Fruit fly (Drosophila melanogaster) whole organism, embryonic: Measurements from ENCODE around the gene CG12206.

ENCODE experiments used
- Aef1 ChIP-seq: fragments of 200-800 bp; sonication (Bioruptor generic); IDR thresholded peaks from 3 replicates; pipeline ENCODE4 v1.3.6; 2022; ENCODE audit warnings: missing biosample characterization, missing genetic modification characterization
- Awh ChIP-seq: fragments of 200-800 bp; sonication (Bioruptor generic); IDR thresholded peaks from 2 replicates; pipeline ENCODE4, ENCODE4 v1.3.6; 2022; ENCODE audit warnings: missing biosample characterization, missing genetic modification characterization
- CG10147 ChIP-seq: fragments of 200-800 bp; sonication (Bioruptor generic); optimal IDR thresholded peaks from 2 replicates; lab custom pipeline; 2019; ENCODE audit warnings: missing biosample characterization, mild to moderate bottlenecking, missing genetic modification characterization, moderate library complexity
- CG1024 ChIP-seq: fragments of 200-800 bp; sonication (Bioruptor generic); IDR thresholded peaks from 2 replicates; pipeline ENCODE4 v1.3.6; 2022; ENCODE audit warnings: missing biosample characterization, missing genetic modification characterization
- CG10462 ChIP-seq: fragments of 200-800 bp; sonication (Bioruptor generic); optimal IDR thresholded peaks from 2 replicates; lab custom pipeline; 2016; ENCODE audit warnings: missing biosample characterization, missing genetic modification characterization
- CG12104 ChIP-seq: fragments of 200-800 bp; sonication (Bioruptor generic); optimal IDR thresholded peaks from 3 replicates; lab custom pipeline; 2016; ENCODE audit warnings: missing biosample characterization, missing genetic modification characterization
- CG12236 ChIP-seq: fragments of 200-800 bp; sonication (Bioruptor generic); optimal IDR thresholded peaks from 2 replicates; lab custom pipeline; 2016; ENCODE audit warnings: missing biosample characterization, missing genetic modification characterization
- CG16815 ChIP-seq: fragments of 200-800 bp; sonication (Bioruptor generic); optimal IDR thresholded peaks from 3 replicates; lab custom pipeline; 2017; ENCODE audit warnings: missing biosample characterization, mild to moderate bottlenecking, missing genetic modification characterization
- CG17328 ChIP-seq: fragments of 200-800 bp; sonication (Bioruptor generic); IDR thresholded peaks from 2 replicates; pipeline ENCODE4 v1.3.6; 2022; ENCODE audit warnings: missing biosample characterization, missing genetic modification characterization
- CG17359 ChIP-seq: fragments of 200-800 bp; sonication (Bioruptor generic); optimal IDR thresholded peaks from 3 replicates; lab custom pipeline; 2018; ENCODE audit warnings: missing biosample characterization, mild to moderate bottlenecking, missing genetic modification characterization, moderate library complexity
- CG17385 ChIP-seq: fragments of 200-800 bp; sonication (Bioruptor generic); optimal IDR thresholded peaks from 3 replicates; lab custom pipeline; 2018; ENCODE audit warnings: missing biosample characterization, mild to moderate bottlenecking, missing genetic modification characterization
- CG1792 ChIP-seq: fragments of 200-800 bp; sonication (Bioruptor generic); optimal IDR thresholded peaks from 2 replicates; lab custom pipeline; 2016; ENCODE audit warnings: missing biosample characterization, missing genetic modification characterization
- CG2116 ChIP-seq: fragments of 200-800 bp; sonication (Bioruptor generic); optimal IDR thresholded peaks from 3 replicates; lab custom pipeline; 2018; ENCODE audit warnings: missing biosample characterization, mild to moderate bottlenecking, missing genetic modification characterization
- CG30403 ChIP-seq: fragments of 200-800 bp; sonication (Bioruptor generic); optimal IDR thresholded peaks from 3 replicates; lab custom pipeline; 2016; ENCODE audit warnings: missing biosample characterization, missing genetic modification characterization
- CG31365 ChIP-seq: fragments of 200-800 bp; sonication (Bioruptor generic); optimal IDR thresholded peaks from 2 replicates; lab custom pipeline; 2018; ENCODE audit warnings: missing biosample characterization, mild to moderate bottlenecking, missing genetic modification characterization
- CG3838 ChIP-seq: fragments of 200-800 bp; sonication (Bioruptor generic); optimal IDR thresholded peaks from 3 replicates; lab custom pipeline; 2016; ENCODE audit warnings: missing biosample characterization, missing genetic modification characterization
- CG4730 ChIP-seq: fragments of 200-800 bp; sonication (Bioruptor generic); IDR thresholded peaks from 2 replicates; pipeline ENCODE4 v1.3.6; 2022; ENCODE audit warnings: missing biosample characterization, missing genetic modification characterization
- CG4820 ChIP-seq: fragments of 200-800 bp; sonication (Bioruptor generic); optimal IDR thresholded peaks from 3 replicates; lab custom pipeline; 2016; ENCODE audit warnings: missing biosample characterization, missing genetic modification characterization
- CG7372 ChIP-seq: fragments of 200-800 bp; sonication (Bioruptor generic); IDR thresholded peaks from 2 replicates; pipeline ENCODE4 v1.3.6; 2022; ENCODE audit warnings: missing biosample characterization, missing genetic modification characterization
- CG8281 ChIP-seq: fragments of 200-800 bp; sonication (Bioruptor generic); optimal IDR thresholded peaks from 2 replicates; lab custom pipeline; 2018; ENCODE audit warnings: missing biosample characterization, mild to moderate bottlenecking, missing genetic modification characterization, moderate library complexity
- CG8924 ChIP-seq: fragments of 200-800 bp; optimal IDR thresholded peaks from 3 replicates; lab custom pipeline; 2019; ENCODE audit warnings: missing biosample characterization, mild to moderate bottlenecking, missing genetic modification characterization, moderate library complexity
- CHES-1-like ChIP-seq: fragments of 200-800 bp; sonication (Bioruptor generic); optimal IDR thresholded peaks from 2 replicates; lab custom pipeline; 2016; ENCODE audit warnings: missing biosample characterization, missing genetic modification characterization
- CkIIα-i1 ChIP-seq: fragments of 200-800 bp; sonication (Bioruptor generic); IDR thresholded peaks from 2 replicates; pipeline ENCODE4 v1.3.6; 2022; ENCODE audit warnings: missing biosample characterization, missing genetic modification characterization
- Deaf1 ChIP-seq: fragments of 200-800 bp; optimal IDR thresholded peaks from 3 replicates; lab custom pipeline; 2019; ENCODE audit warnings: missing biosample characterization, mild to moderate bottlenecking, missing genetic modification characterization, moderate library complexity
- Dip3 ChIP-seq: fragments of 200-800 bp; sonication (Bioruptor generic); optimal IDR thresholded peaks from 3 replicates; lab custom pipeline; 2016; ENCODE audit warnings: missing biosample characterization, missing genetic modification characterization
- H2.0 ChIP-seq: fragments of 200-800 bp; sonication (Bioruptor generic); IDR thresholded peaks from 2 replicates; pipeline ENCODE4 v1.3.6; 2022; ENCODE audit warnings: missing biosample characterization, missing genetic modification characterization
- HLH4C ChIP-seq: fragments of 200-800 bp; sonication (Bioruptor generic); IDR thresholded peaks from 3 replicates; pipeline ENCODE4 v1.3.6; 2022; ENCODE audit warnings: missing biosample characterization, missing genetic modification characterization; ENCODE audit not compliant: partially characterized antibody
- Hand ChIP-seq: fragments of 200-800 bp; sonication (Bioruptor generic); optimal IDR thresholded peaks from 2 replicates; lab custom pipeline; 2017; ENCODE audit warnings: mild to moderate bottlenecking, missing biosample characterization, missing genetic modification reagents, missing genetic modification characterization
- Hmx ChIP-seq: fragments of 200-800 bp; sonication (Bioruptor generic); optimal IDR thresholded peaks from 2 replicates; lab custom pipeline; 2016; ENCODE audit warnings: missing biosample characterization, missing genetic modification characterization
- Lhr ChIP-seq: fragments of 200-800 bp; sonication (Bioruptor generic); optimal IDR thresholded peaks from 3 replicates; lab custom pipeline; 2017; ENCODE audit warnings: mild to moderate bottlenecking, missing biosample characterization, missing genetic modification reagents, missing genetic modification characterization
- Oaz ChIP-seq: fragments of 200-800 bp; sonication (Bioruptor generic); IDR thresholded peaks from 2 replicates; pipeline ENCODE4 v1.3.6; 2022; ENCODE audit warnings: missing biosample characterization, missing genetic modification characterization
- Rfx ChIP-seq: fragments of 200-800 bp; sonication (Bioruptor generic); IDR thresholded peaks from 2 replicates; pipeline ENCODE4 v1.3.6; 2022; ENCODE audit warnings: missing biosample characterization, missing genetic modification characterization
- amos ChIP-seq: fragments of 200-800 bp; sonication (Bioruptor generic); IDR thresholded peaks from 2 replicates; pipeline ENCODE4 v1.3.6; 2022; ENCODE audit warnings: missing biosample characterization, missing genetic modification characterization; ENCODE audit not compliant: partially characterized antibody
- ara ChIP-seq: fragments of 200-800 bp; sonication (Bioruptor generic); IDR thresholded peaks from 2 replicates; pipeline ENCODE4 v1.3.6; 2022; ENCODE audit warnings: missing biosample characterization, missing genetic modification characterization
- bigmax ChIP-seq: fragments of 200-800 bp; sonication (Bioruptor generic); optimal IDR thresholded peaks from 2 replicates; lab custom pipeline; 2018; ENCODE audit warnings: missing biosample characterization, mild to moderate bottlenecking, missing genetic modification characterization
- bsh ChIP-seq, 2 experiments: fragments of 200-800 bp; sonication (Bioruptor generic); optimal IDR thresholded peaks; 2 replicates each; lab custom pipeline; 2017 to 2018; ENCODE audit warnings: mild to moderate bottlenecking in 2 of 2, missing biosample characterization in 2 of 2, missing genetic modification characterization in 2 of 2, moderate library complexity in 1 of 2
- cad ChIP-seq: fragments of >200 bp; optimal IDR thresholded peaks from 2 replicates; lab custom pipeline; 2017; ENCODE audit warnings: missing biosample characterization, missing genetic modification characterization
- emc ChIP-seq: fragments of 200-800 bp; sonication (Bioruptor generic); optimal IDR thresholded peaks from 2 replicates; lab custom pipeline; 2016; ENCODE audit warnings: missing biosample characterization, missing genetic modification characterization
- en ChIP-seq: fragments of 200-800 bp; sonication (Bioruptor generic); optimal IDR thresholded peaks from 2 replicates; lab custom pipeline; 2016; ENCODE audit warnings: missing biosample characterization, missing genetic modification characterization
- eyg ChIP-seq: fragments of 200-800 bp; sonication (Bioruptor generic); optimal IDR thresholded peaks from 3 replicates; lab custom pipeline; 2016; ENCODE audit warnings: missing biosample characterization, missing genetic modification characterization
- fd3F ChIP-seq: fragments of 200-800 bp; sonication (Bioruptor generic); optimal IDR thresholded peaks from 2 replicates; lab custom pipeline; 2018; ENCODE audit warnings: missing biosample characterization, mild to moderate bottlenecking, missing genetic modification characterization, moderate library complexity
- gsb-n ChIP-seq: fragments of 200-800 bp; sonication (Bioruptor generic); optimal IDR thresholded peaks from 3 replicates; lab custom pipeline; 2018; ENCODE audit warnings: missing biosample characterization, mild to moderate bottlenecking, missing genetic modification characterization
- kay ChIP-seq: fragments of 200-800 bp; sonication (Bioruptor generic); optimal IDR thresholded peaks from 2 replicates; lab custom pipeline; 2016; ENCODE audit warnings: missing biosample characterization, missing genetic modification characterization
- knrl ChIP-seq: fragments of 200-800 bp; sonication (Bioruptor generic); IDR thresholded peaks from 3 replicates; pipeline ENCODE4 v1.3.6; 2022; ENCODE audit warnings: missing biosample characterization, missing genetic modification characterization; ENCODE audit not compliant: partially characterized antibody
- psq ChIP-seq: fragments of 200-800 bp; sonication (Bioruptor generic); optimal IDR thresholded peaks from 2 replicates; lab custom pipeline; 2017; ENCODE audit warnings: missing biosample characterization, missing genetic modification characterization
- pum ChIP-seq: fragments of 200-800 bp; sonication (Bioruptor generic); optimal IDR thresholded peaks from 2 replicates; lab custom pipeline; 2016; ENCODE audit warnings: missing biosample characterization, missing genetic modification characterization
- sd ChIP-seq: fragments of 200-800 bp; sonication (Bioruptor generic); optimal IDR thresholded peaks from 3 replicates; lab custom pipeline; 2018; ENCODE audit warnings: missing biosample characterization, mild to moderate bottlenecking, missing genetic modification characterization, moderate library complexity
- sug ChIP-seq: fragments of 200-800 bp; optimal IDR thresholded peaks from 2 replicates; lab custom pipeline; 2019; ENCODE audit warnings: missing biosample characterization, mild to moderate bottlenecking, missing genetic modification characterization, moderate library complexity
- toy ChIP-seq: fragments of 200-800 bp; sonication (Bioruptor generic); IDR thresholded peaks from 2 replicates; pipeline ENCODE4 v1.3.6; 2022; ENCODE audit warnings: missing biosample characterization, missing genetic modification characterization
- trh ChIP-seq: fragments of 200-800 bp; sonication (Bioruptor generic); optimal IDR thresholded peaks from 2 replicates; lab custom pipeline; 2016; ENCODE audit warnings: missing biosample characterization, missing genetic modification characterization
- usp ChIP-seq: fragments of >200 bp; optimal IDR thresholded peaks from 2 replicates; lab custom pipeline; 2017; ENCODE audit warnings: missing biosample characterization, missing genetic modification characterization
- yki ChIP-seq: fragments of >200 bp; optimal IDR thresholded peaks from 3 replicates; lab custom pipeline; 2018

Gene CG12206

DNA sequence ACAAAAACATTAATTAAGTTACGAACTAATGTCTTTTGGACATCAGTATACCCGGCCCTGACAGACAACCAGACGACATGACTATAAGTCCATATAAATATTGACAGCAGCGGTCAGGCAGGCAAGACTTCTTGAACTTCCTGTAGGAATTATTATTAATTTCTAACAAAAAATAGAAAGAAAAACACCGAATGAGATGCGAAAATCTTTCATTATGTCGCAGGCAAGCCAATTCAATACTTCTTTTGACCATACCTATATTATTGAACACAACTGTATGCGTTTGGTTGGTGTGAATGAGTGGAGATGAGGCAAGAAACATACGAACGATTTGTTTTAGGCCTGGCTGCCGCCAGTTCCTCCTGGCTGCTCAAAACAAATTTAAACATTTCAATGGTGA is 49.4 kb downstream of the CG12206 start (continued):
- no peak for TF ChIP-seq CG1792 (GFP tag; lab: Kevin White, UChicago)
- TF ChIP-seq CG1024 (GFP tag; lab: Robert Waterston, UW), result peak; percentile 75
- TF ChIP-seq knrl (GFP tag; lab: Robert Waterston, UW), result no peak
- TF ChIP-seq emc (GFP tag; lab: Kevin White, UChicago), result no peak
- peak; percentile 71 for TF ChIP-seq fd3F (GFP tag; lab: Kevin White, UChicago)
- TF ChIP-seq Rfx, result peak; percentile 85
- peak; percentile 68 for TF ChIP-seq CG16815 (GFP tag; lab: Kevin White, UChicago)
- peak; percentile 46 for TF ChIP-seq CG2116 (GFP tag; lab: Kevin White, UChicago)
- peak; percentile 66 for TF ChIP-seq CG10147 (GFP tag; lab: Kevin White, UChicago)
- peak; percentile 79 for TF ChIP-seq Awh (GFP tag; lab: Robert Waterston, UW)
- TF ChIP-seq gsb-n (tag; lab: Kevin White, UChicago), result peak; percentile 77
- TF ChIP-seq CG4730, result peak; percentile 66
- TF ChIP-seq CG17359 (tag; lab: Kevin White, UChicago), result peak; percentile 89
- peak; percentile 58 for TF ChIP-seq CG3838
- TF ChIP-seq CG17385 (GFP tag; lab: Kevin White, UChicago), result peak; percentile 75
- TF ChIP-seq usp (GFP tag; lab: Kevin White, UChicago), result no peak
- peak; percentile 52 for TF ChIP-seq Deaf1 (tag; lab: Kevin White, UChicago)
- TF ChIP-seq en (GFP tag; lab: Kevin White, UChicago), result peak; percentile 39
- TF ChIP-seq Lhr (GFP tag; lab: Kevin White, UChicago), result no peak
- peak; percentile 79 for TF ChIP-seq Oaz (GFP tag; lab: Robert Waterston, UW)
- TF ChIP-seq CG17328 (GFP tag; lab: Robert Waterston, UW), result peak; percentile 85
- TF ChIP-seq CG7372 (GFP tag; lab: Robert Waterston, UW), result peak; percentile 56
- peak; percentile 86 for TF ChIP-seq ara (GFP tag; lab: Robert Waterston, UW)
- peak; percentile 21 for TF ChIP-seq CG10462 (GFP tag; lab: Kevin White, UChicago)
- 0 out of 2 replicates have a peak, but pooled peaks have one; percentile 28 for TF ChIP-seq toy (GFP tag; lab: Robert Waterston, UW)
- TF ChIP-seq H2.0 (GFP tag; lab: Robert Waterston, UW), result peak; percentile 79
- peak; percentile 41 for TF ChIP-seq kay (GFP tag; lab: Kevin White, UChicago)
- peak; percentile 74 for TF ChIP-seq Aef1 (GFP tag; lab: Robert Waterston, UW)
- peak; percentile 22 for TF ChIP-seq sug (tag; lab: Kevin White, UChicago)
- peak; percentile 74 for TF ChIP-seq Dip3 (GFP tag; lab: Kevin White, UChicago)
- peak; percentile 36 for TF ChIP-seq CG31365
- TF ChIP-seq CG4820 (GFP tag; lab: Kevin White, UChicago), result peak; percentile 70
- peak; percentile 10 for TF ChIP-seq Hmx (GFP tag; lab: Kevin White, UChicago)
- TF ChIP-seq psq (GFP tag; lab: Kevin White, UChicago), result peak; percentile 33
- TF ChIP-seq CG12236, result peak; percentile 46
- peak; percentile 10 for TF ChIP-seq bigmax (GFP tag; lab: Kevin White, UChicago)
- TF ChIP-seq eyg (GFP tag; lab: Kevin White, UChicago), result peak; percentile 32
- no peak for TF ChIP-seq HLH4C
- peak; percentile 70 for TF ChIP-seq sd (tag; lab: Kevin White, UChicago)
- TF ChIP-seq amos, result no peak
- TF ChIP-seq Hand (GFP tag; lab: Kevin White, UChicago), result peak; percentile 13
- TF ChIP-seq CG8924, result peak; percentile 82
- peak; percentile 51 for TF ChIP-seq CHES-1-like
- no peak for TF ChIP-seq CG12104 (GFP tag; lab: Kevin White, UChicago)
- TF ChIP-seq CG30403, result peak; percentile 87
- TF ChIP-seq pum, result peak; percentile 72
- TF ChIP-seq CG8281 (tag; lab: Kevin White, UChicago), result peak; percentile 47
- TF ChIP-seq cad, result no peak
- TF ChIP-seq CkIIα-i1 (GFP tag; lab: Robert Waterston, UW), result no peak
- peak in 1 of 2 experiments; percentile 88 for TF ChIP-seq bsh (GFP tag; optimal IDR thresholded peaks at IDR 0.05; lab: Kevin White, UChicago)
- TF ChIP-seq trh, result peak; percentile 13
- TF ChIP-seq yki (lab: Kevin White, UChicago), result no peak
